Fruit fly (Drosophila melanogaster): ENCODE results near the gene Rdh.

- TF ChIP-seq CG8478 (optimal IDR thresholded peaks at IDR 0.05) = no peak
- no peak for TF ChIP-seq psq (optimal IDR thresholded peaks at IDR 0.05)
- no peak for TF ChIP-seq usp (GFP tag; optimal IDR thresholded peaks at IDR 0.05)
These were observed 46.0 kb downstream of the Rdh start for dm6 chr3L:3871284-3871683.

Measured in whole organism.